Worm (Caenorhabditis elegans): ENCODE measurements around the gene pck-1.

pck-1 gene

DNA sequence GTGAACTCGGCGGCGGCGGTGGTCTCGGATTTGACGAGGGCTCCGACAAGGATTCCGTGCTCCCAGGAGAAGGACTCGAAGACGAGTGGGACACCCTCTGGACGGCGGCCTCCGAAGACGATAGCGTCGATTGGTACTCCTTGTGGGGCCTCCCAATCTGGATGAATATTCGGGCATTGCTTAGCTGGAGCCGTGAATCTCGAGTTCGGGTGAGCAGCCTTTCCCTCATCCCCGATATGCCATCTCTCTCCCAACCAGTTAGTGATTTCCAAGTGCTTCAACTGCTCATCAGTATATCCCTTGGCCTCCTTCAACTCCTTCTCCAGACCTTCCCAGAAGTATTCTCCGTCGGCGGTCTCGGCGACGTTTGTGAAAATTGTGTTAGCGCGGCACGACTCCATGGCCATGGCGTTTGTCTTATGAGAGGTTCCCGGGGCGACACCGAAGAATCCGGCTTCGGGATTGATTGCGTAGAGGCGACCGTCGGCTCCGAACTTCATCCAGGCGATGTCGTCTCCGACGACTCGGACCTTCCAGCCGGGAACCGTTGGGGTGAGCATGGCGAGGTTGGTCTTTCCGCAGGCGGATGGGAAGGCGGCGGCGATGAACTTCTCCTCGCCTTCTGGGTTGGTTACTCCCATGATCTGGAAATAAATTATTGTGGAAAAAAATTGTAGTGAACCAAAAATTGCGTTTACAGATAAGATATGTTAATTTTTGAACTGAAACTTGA, 2.3 kb downstream of the pck-1 start:
- TF ChIP-seq unc-62 (GFP tag; optimal IDR thresholded peaks at IDR 0.05), result no peak

DNA sequence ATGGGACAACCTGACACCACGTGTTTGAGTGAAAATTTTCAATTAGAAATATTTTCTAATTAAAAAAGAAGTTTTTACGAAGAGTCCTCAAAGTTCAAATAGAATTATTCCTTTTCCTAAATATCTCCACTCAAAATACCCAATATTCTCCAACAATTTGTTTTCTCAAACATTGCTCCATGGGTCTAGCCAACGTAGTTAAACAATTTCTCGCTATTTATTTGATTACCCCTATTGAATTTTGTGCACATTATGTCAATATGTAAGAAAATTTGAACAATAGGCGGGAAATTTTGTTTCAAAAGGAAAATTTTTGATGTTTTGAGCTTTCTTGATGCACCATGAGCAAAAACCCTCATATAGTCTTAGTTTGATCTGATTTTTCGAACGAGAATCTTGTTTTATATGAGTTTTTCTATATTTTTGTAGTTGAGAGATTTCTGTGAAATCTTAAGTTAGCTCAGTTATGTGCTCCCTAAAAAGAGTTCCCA, 3.6 kb downstream of the pck-1 start:
- no peak for TF ChIP-seq unc-62 (GFP tag; optimal IDR thresholded peaks at IDR 0.05)

DNA sequence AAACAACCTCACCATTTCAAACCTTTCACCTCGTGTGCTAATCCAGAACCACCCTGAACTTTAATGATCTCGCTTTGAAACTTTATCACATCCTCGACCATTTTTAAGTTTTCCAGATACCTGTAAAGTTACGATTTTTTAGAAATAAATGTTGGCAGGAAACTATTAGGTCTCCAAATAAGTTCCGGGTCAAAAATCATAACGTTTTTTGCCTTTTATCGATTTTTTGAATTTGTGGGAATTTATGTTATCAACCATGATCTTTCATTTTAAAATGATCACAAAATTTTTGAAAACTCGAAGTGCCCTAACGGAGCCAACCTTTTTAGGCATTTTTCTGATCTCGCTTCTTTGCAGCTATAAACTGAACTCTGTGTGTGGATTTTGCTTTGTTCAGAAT, 5.0 kb downstream of the pck-1 start, which contains the start of gene btb-5:
TSS of gene btb-5 (minus strand) at position 101 of the 400 bp plus-strand sequence.
- no peak for TF ChIP-seq unc-62 (GFP tag; optimal IDR thresholded peaks at IDR 0.05)

DNA sequence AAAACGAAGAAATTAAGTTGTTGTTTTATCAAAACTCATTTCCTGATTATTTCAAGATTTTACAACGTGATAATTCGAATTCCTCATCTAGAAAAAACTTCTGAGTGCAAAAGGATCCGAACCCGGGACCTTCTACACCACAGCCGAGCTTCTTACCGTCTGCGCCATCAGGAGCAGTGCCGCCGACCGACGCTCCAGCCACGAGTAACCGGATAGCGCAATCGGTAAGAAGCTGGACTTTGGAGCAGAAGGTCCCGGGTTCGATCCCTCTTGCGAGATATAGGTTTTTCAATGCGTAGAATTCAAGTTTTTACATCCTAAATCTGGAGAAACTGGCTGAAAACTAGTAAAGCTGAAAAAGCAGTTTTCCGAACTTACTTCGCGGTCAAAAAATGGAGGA, 12.4 kb downstream of the pck-1 start:
- TF ChIP-seq unc-62 (GFP tag; optimal IDR thresholded peaks at IDR 0.05), result no peak

DNA sequence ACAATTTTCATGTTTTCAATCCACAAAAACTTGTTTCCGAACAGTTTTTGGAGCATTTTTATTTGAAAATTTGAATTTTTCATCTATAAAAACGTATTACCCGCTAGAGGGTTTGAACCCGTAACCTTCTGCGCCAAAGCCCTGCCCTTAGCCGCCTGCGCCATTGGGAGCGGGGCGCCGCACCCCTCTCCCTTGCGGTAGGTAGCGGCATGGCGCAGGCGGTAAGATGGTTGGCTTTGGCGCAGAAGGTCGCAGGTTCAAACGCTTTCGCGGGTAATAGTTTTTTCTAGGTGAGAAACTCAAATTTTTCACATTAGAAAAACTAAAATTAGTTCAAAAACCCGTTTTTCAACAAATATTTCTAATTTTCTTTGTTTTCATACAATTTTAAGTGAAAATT, 14.4 kb downstream of the pck-1 start:
- TF ChIP-seq unc-62 (GFP tag; optimal IDR thresholded peaks at IDR 0.05), result no peak

DNA sequence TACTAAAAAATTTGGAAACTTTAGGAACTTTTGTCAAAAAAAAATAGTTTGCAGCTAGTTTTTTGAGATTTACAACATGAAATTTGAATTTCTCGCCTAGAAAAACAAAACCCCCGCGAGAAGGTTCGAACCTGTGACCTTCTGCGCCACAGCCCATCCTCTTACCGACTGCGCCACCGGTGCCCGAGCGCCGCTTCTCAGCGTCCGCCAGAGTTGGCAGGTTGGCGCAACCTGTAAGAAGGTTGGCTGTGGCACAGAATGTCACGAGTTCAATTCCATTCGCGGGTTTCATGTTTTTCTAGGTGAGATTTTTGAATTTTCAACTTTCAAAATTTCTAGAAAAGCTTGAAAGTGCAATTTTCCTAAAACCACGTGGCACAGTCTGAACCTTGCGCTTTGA, 15.6 kb downstream of the pck-1 start:
- no peak for TF ChIP-seq unc-62 (GFP tag; optimal IDR thresholded peaks at IDR 0.05)

DNA sequence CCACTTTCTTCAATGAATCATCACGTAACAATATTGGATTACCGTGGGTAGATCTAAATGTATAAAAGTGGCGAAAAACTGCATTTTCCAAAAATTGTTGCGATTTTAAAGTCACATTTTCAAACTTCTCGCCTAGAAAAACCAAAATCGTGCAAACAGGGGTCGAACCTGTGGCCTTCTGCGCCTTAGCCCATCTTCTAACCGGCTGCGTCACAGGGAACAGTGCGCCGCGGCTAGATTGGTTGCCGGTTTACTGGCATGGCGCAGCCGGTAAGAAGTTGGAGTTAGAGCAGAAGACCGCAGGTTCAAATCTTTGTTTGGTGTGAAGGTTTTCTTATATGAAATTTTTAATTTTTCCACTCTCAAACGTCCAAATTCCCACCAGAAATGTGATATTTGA, 17.0 kb downstream of the pck-1 start:
- no peak for TF ChIP-seq unc-62 (GFP tag; optimal IDR thresholded peaks at IDR 0.05)

DNA sequence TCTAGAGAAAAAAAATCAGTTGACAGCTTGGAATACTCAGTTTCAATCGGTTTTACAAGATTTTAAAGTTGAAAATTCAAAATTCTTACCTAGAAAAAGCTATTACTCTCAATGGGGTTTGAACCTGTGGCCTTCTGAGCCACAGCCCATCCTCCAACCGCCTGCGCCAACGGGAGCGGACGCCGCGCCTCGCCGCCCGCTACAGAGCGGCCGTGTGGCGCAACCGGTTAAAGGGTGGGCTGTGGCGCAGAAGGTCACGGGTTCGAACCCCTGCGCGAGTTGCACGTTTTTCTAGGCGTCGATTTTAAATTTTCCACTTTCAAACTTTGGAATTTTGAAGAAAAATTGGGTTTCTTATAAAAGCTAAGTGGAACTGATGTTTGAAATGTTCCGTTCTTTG, 17.7 kb downstream of the pck-1 start:
- no peak for TF ChIP-seq unc-62 (GFP tag; optimal IDR thresholded peaks at IDR 0.05)

DNA sequence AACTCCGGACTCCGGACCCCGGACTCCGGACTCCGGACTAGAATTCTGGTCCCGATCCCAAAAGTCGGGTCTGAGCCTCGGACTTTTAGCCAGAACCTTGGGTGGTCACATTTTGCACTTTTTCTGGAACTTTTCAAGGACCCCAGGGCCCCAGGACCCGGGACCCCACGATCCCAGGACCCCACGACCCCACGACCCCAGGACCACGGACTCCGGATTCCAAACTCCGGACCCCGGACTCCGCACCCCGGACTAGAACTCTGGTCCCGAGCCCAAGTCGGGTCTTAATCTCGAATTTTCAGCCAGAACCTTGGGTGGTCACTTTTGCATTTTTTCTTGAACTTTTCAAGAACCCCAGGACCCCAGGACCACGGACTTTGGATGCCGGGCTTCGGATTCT, 23.3 kb downstream of the pck-1 start:
- TF ChIP-seq unc-62 (GFP tag; optimal IDR thresholded peaks at IDR 0.05), result no peak

DNA sequence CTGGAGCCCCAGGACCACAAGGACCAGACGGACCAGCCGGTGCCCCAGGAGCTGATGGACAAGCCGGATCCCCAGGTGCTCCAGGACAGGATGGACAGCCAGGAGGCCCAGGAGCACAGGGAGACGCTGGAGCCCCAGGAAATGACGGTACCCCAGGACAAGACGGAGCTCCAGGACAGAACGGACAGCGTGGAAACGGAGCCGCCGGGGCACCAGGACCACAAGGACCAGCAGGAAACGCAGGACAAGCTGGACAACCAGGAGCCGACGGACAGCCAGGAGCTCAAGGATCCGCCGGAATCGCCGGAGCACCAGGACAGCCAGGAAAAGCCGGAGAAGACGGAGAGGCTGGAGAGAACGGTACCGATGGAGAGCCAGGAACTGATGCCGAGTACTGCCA, 24.6 kb downstream of the pck-1 start:
- TF ChIP-seq unc-62 (GFP tag; optimal IDR thresholded peaks at IDR 0.05), result no peak

DNA sequence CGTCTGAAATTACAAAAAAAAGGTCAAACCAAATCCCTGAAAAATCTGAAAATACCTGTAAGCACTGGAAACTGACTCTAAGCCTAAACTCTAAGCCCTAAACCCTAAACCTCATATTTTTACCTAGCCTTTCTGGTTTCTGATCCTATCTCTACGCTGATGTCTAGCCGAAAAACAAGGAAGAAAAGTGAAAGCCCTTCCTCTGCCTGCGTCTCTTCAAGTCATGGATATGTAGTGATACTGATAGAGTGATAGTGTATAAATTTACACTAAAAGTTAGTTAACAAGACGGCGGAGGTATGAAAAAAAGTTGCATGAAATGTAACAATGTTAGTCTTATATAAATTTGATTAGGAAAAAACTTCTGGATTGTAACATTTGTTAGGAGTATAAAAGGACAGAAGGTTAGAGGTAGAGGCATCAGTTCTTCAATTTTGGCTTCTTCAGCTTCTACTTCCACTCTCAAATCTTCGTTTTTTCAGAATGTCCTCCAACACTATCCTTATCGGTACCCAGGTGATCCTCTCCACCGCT, 25.4 kb downstream of the pck-1 start, which contains the start of gene col-88:
TSS of gene col-88 (plus strand) at position 484 of the 534 bp plus-strand sequence.
- no peak for TF ChIP-seq unc-62 (GFP tag; optimal IDR thresholded peaks at IDR 0.05)

DNA sequence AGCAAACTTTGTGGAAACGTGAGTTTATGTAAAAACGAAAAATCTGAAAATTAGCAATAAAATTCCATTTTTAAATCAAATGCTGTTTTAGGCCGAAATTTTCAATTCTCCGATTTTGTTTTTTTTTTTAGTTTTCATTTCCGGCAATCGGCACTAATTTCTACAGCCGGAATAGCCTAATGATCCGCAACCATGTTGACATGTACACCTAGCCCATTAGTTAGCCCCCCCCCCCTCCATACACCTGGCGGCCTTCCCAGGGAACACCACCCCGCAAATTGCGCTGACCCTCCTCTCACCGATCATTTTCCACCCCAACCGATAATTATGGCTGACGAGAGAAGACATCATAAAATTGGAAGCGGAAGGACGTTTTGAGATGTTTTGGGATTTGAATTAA, 26.5 kb downstream of the pck-1 start:
- no peak for TF ChIP-seq unc-62 (GFP tag; optimal IDR thresholded peaks at IDR 0.05)

DNA sequence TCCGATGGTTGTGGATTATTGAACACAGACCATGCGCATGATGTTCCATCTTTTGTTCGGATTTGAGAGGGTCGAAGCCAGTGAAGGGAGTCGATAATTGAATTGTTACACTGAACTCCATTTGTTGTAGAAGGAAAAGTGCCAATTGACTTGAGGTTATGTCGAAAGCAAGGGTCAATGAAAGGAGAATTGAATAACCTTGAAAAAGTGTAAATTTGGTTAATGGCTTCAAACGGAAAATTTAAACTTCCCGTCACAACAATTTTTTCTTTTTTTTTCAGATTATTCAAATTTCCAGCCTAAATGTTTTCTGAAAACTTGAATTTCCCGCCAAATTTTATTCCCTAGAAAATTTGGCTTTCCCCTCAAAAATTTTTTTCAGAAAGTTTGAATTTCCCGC, 27.9 kb downstream of the pck-1 start, which contains the start of gene clp-10:
TSS of gene clp-10 (minus strand) at position 101 of the 400 bp plus-strand sequence.
- TF ChIP-seq unc-62 (GFP tag; optimal IDR thresholded peaks at IDR 0.05), result no peak

DNA sequence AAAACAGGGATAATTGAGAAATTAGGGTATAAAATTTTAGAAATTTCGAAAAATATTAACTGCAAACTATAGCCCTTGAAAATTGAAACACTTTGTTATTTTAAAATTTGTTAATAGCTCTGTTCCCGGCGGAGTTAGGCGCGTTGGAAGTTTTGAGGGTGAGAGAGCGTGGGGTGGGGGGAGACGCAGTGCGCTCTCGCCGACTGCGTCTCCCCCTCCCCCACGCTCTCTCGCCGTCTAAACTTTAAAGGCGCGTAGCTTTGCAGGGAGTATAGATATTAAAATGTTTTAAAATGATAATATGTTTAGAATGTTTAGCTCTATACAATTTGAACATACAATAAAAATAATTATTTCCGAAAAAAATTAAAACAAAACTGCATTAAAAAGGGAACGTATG, 32.8 kb downstream of the pck-1 start:
- TF ChIP-seq unc-62 (GFP tag; optimal IDR thresholded peaks at IDR 0.05), result no peak

DNA sequence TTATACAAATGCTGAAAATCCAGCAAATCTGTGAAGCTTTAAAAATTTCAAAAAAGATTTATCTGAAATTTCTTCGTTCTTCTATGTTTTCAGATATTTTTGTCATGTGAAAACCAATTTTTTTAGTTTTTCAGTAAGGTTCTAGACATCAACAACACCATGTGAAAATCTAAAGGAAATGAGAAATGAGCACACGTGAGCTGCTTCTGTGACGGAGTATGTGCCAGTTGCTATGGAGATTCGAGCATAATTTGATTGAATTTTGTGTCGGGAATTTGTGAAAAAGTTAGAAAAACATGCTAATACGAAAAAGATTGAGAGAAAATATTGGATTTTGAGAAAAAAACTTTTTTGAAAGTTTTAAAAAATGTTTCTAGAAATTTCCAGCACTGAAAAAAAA, 34.5 kb downstream of the pck-1 start:
- no peak for TF ChIP-seq unc-62 (GFP tag; optimal IDR thresholded peaks at IDR 0.05)

DNA sequence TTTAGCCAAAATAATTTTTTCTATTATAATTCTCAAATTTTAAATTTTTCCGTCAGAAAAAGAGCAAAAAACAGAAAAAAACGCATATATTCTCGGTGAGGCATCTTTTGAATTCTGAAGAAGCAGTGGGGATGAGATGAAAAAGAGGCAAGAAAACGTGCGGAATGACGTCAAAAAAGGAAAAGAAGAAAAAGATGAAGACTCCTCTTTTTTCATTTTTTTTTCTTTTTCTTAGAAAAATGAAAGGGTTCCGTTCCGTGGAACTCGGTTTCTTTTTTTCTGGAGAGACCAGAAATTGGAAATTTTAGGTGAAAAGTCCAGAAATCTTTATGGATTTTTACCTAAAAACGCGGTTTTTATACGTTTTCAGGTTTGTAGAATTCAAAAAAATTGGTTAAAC, 35.7 kb downstream of the pck-1 start:
- TF ChIP-seq unc-62 (GFP tag; optimal IDR thresholded peaks at IDR 0.05), result no peak

DNA sequence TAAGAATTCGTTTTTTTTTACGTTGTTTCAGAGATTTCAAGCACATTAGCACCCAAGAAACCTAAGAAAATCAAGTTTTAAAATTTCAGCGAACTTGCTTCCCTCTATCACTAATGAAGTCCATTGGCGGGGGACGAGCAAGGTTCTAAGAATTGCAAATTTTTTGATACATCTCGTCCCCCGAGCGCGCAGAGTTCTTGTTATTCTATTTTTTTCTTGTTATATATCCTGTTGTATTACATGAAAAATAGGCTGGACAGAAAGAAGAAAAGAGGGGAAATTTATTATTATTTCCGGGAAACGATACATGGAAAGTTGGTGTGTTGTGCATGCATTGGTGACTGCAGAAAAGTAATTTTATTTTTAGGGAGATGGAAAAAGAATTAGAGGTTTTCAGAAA, 36.4 kb downstream of the pck-1 start:
- TF ChIP-seq unc-62 (GFP tag; optimal IDR thresholded peaks at IDR 0.05), result no peak
